Worm (Caenorhabditis elegans) whole organism, mixed stage, embryonic: ENCODE results near the gene K01H12.4.

Experiments used
- M03D4.4 ChIP-seq: sonication (generic microtip); optimal IDR thresholded peaks from 2 replicates; lab custom pipeline; 2017; ENCODE audit warnings: mild to moderate bottlenecking, missing genetic modification characterization, missing compliant biosample characterization
- bed-3 ChIP-seq: fragments of 200-800 bp; sonication (Bioruptor generic); optimal IDR thresholded peaks from 3 replicates; lab custom pipeline; 2018; ENCODE audit warnings: mild to moderate bottlenecking, missing genetic modification characterization, moderate library complexity, missing compliant biosample characterization
- blmp-1 ChIP-seq: fragments of 150-350 bp; optimal IDR thresholded peaks from 2 replicates; lab custom pipeline; 2014; ENCODE audit warnings: missing biosample characterization, missing genetic modification characterization
- ceh-39 ChIP-seq: fragments of 150-350 bp; optimal IDR thresholded peaks from 2 replicates; lab custom pipeline; 2014; ENCODE audit warnings: missing biosample characterization, missing genetic modification characterization
- ceh-43 ChIP-seq: fragments of 200-800 bp; sonication (Bioruptor generic); optimal IDR thresholded peaks from 2 replicates; lab custom pipeline; 2018; ENCODE audit warnings: mild to moderate bottlenecking, missing genetic modification characterization, moderate library complexity, missing compliant biosample characterization
- ceh-83 ChIP-seq: fragments of 200-800 bp; sonication (Bioruptor generic); optimal IDR thresholded peaks from 2 replicates; lab custom pipeline; 2018; ENCODE audit warnings: mild to moderate bottlenecking, missing genetic modification characterization, missing compliant biosample characterization
- ces-1 ChIP-seq: fragments of 150-350 bp; optimal IDR thresholded peaks from 2 replicates; lab custom pipeline; 2014; ENCODE audit warnings: missing biosample characterization, missing genetic modification reagents, missing genetic modification characterization
- cnd-1 ChIP-seq: fragments of 200-800 bp; sonication (Bioruptor generic); optimal IDR thresholded peaks from 2 replicates; lab custom pipeline; 2018; ENCODE audit warnings: mild to moderate bottlenecking, missing genetic modification characterization, missing compliant biosample characterization
- drap-1 ChIP-seq: fragments of 200-800 bp; sonication (Bioruptor generic); optimal IDR thresholded peaks from 3 replicates; lab custom pipeline; 2018; ENCODE audit warnings: mild to moderate bottlenecking, missing genetic modification characterization, missing compliant biosample characterization
- elt-1 ChIP-seq: sonication (generic microtip); optimal IDR thresholded peaks from 2 replicates; lab custom pipeline; 2017; ENCODE audit warnings: missing genetic modification characterization, mild to moderate bottlenecking, missing compliant biosample characterization, antibody characterized with exemption, moderate library complexity, borderline replicate concordance; ENCODE audit not compliant: insufficient read depth
- elt-3 ChIP-seq: fragments of 150-350 bp; optimal IDR thresholded peaks from 2 replicates; lab custom pipeline; 2014; ENCODE audit warnings: missing biosample characterization, missing genetic modification characterization
- flh-1 ChIP-seq: fragments of 200-800 bp; sonication (Bioruptor generic); optimal IDR thresholded peaks from 2 replicates; lab custom pipeline; 2018; ENCODE audit warnings: mild to moderate bottlenecking, missing genetic modification characterization, moderate library complexity, missing compliant biosample characterization
- ham-2 ChIP-seq: fragments of 200-800 bp; sonication (Bioruptor generic); optimal IDR thresholded peaks from 2 replicates; lab custom pipeline; 2018; ENCODE audit warnings: mild to moderate bottlenecking, missing genetic modification characterization, missing compliant biosample characterization
- hlh-1 ChIP-seq: fragments of 150-350 bp; optimal IDR thresholded peaks from 2 replicates; lab custom pipeline; 2014; ENCODE audit warnings: missing biosample characterization, missing genetic modification reagents, missing genetic modification characterization
- lin-13 ChIP-seq: fragments of 150-350 bp; optimal IDR thresholded peaks from 2 replicates; lab custom pipeline; 2014; ENCODE audit warnings: missing biosample characterization, missing genetic modification characterization
- lsy-2 ChIP-seq: fragments of 150-350 bp; optimal IDR thresholded peaks from 2 replicates; lab custom pipeline; 2014; ENCODE audit warnings: missing biosample characterization, missing genetic modification characterization
- mab-5 ChIP-seq: fragments of 150-350 bp; optimal IDR thresholded peaks from 2 replicates; lab custom pipeline; 2014; ENCODE audit warnings: missing biosample characterization, missing genetic modification characterization
- mep-1 ChIP-seq: fragments of 150-350 bp; optimal IDR thresholded peaks from 2 replicates; lab custom pipeline; 2017; ENCODE audit warnings: missing biosample characterization, missing genetic modification reagents, missing genetic modification characterization, inconsistent platforms
- nhr-12 ChIP-seq: fragments of 150-350 bp; optimal IDR thresholded peaks from 2 replicates; lab custom pipeline; 2014; ENCODE audit warnings: missing biosample characterization, missing genetic modification characterization
- nhr-2 ChIP-seq: fragments of 150-350 bp; optimal IDR thresholded peaks from 2 replicates; lab custom pipeline; 2014; ENCODE audit warnings: missing biosample characterization, missing genetic modification characterization
- nhr-237 ChIP-seq: fragments of 150-350 bp; optimal IDR thresholded peaks from 2 replicates; lab custom pipeline; 2014; ENCODE audit warnings: missing biosample characterization, missing genetic modification characterization
- nhr-28 ChIP-seq: fragments of 150-350 bp; optimal IDR thresholded peaks from 2 replicates; lab custom pipeline; 2014; ENCODE audit warnings: missing biosample characterization, missing genetic modification characterization
- pha-4 ChIP-seq: fragments of 150-350 bp; optimal IDR thresholded peaks from 2 replicates; lab custom pipeline; 2018; ENCODE audit warnings: missing biosample characterization, missing genetic modification reagents, missing genetic modification characterization
- snpc-4 ChIP-seq: fragments of 150-350 bp; optimal IDR thresholded peaks from 2 replicates; lab custom pipeline; 2014; ENCODE audit warnings: missing biosample characterization, missing genetic modification characterization
- sptf-1 ChIP-seq: sonication (generic microtip); optimal IDR thresholded peaks from 2 replicates; lab custom pipeline; 2017; ENCODE audit warnings: mild to moderate bottlenecking, missing genetic modification characterization, moderate library complexity, missing compliant biosample characterization
- tbx-8 ChIP-seq: fragments of 200-800 bp; sonication (Bioruptor generic); optimal IDR thresholded peaks from 2 replicates; lab custom pipeline; 2018; ENCODE audit warnings: mild to moderate bottlenecking, missing genetic modification characterization, moderate library complexity, missing compliant biosample characterization
- unc-120 ChIP-seq: sonication (generic microtip); optimal IDR thresholded peaks from 2 replicates; lab custom pipeline; 2017; ENCODE audit warnings: missing genetic modification characterization, missing compliant biosample characterization; ENCODE audit not compliant: poor library complexity, severe bottlenecking
- unc-39 ChIP-seq: fragments of 150-350 bp; optimal IDR thresholded peaks from 2 replicates; lab custom pipeline; 2014; ENCODE audit warnings: missing biosample characterization, missing genetic modification characterization
- unc-62 ChIP-seq: fragments of 150-350 bp; optimal IDR thresholded peaks from 2 replicates; lab custom pipeline; 2014; ENCODE audit warnings: missing biosample characterization, missing genetic modification reagents, missing genetic modification characterization

The K01H12.4 gene

DNA sequence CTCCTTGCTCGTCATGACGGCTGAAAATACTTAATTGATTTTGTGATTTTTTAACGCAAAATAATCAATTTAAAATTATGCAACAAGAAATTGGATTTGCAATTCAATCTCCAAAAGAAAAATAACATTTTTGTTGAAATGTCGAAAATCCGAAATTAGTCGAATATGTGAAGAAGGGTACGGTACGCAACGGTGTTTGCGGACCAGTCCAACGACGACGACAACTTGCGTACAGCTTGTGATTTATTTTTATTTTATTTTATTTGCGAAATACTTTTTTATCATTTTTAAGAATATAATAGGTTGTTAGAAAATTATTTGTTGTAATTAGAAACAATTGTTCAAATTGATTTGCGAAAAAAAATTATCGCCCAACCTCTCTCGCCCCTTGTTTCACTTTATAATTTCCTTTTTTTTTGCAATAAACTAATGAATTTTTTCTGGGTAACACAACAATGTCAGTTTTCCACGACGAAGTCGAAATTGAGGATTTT lies 6.1 kb upstream of the K01H12.4 start, which contains the start of the genes dcaf-1 and dph-3:
Gene dcaf-1 (minus strand): TSS at position 20 of the 494 bp plus-strand sequence.
Gene dph-3 (plus strand): TSS at position 444 of the 494 bp plus-strand sequence.
- TF ChIP-seq mab-5 (tag; lab: Kevin White, UChicago) (no peak), lsy-2 (tag; lab: Kevin White, UChicago) (peak; percentile 97), mep-1 (tag; lab: Kevin White, UChicago) (peak; percentile 57)
- TF ChIP-seq, all 35 proteins: peak for 2

DNA sequence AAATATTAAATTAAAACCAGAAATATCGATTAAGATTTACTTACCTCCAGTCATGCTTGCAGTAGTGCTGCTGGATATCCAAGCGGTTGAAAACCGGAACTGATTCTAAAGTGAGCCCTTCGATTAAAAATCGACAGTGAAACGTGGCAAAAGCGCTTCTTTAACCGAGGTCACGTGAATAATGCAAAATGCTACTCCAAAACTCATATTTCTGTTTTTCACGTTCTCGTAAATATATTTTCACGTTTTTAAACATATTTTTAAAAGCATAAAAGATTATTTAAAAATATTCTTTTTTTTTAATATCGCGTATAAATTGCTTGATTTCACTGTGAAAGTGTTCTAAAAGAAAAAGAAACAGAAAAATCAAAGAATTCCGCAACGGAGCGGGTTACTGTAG lies 3.7 kb upstream of the K01H12.4 start, which contains the start of gene ant-1.3:
Gene ant-1.3 (minus strand): TSS at position 101 of the 400 bp plus-strand sequence.
- TF ChIP-seq nhr-2 (tag; lab: Kevin White, UChicago), result no peak
- TF ChIP-seq elt-3 (tag; lab: Kevin White, UChicago), result no peak
- TF ChIP-seq unc-39 (tag; lab: Kevin White, UChicago), result no peak
- TF ChIP-seq sptf-1 (tag; lab: Kevin White, UChicago), result no peak
- no peak for TF ChIP-seq ces-1 (GFP tag; lab: Kevin White, UChicago)
- TF ChIP-seq lin-13, result no peak
- TF ChIP-seq flh-1 (GFP tag; lab: Kevin White, UChicago), result no peak
- TF ChIP-seq unc-120 (tag; lab: Kevin White, UChicago), result no peak
- TF ChIP-seq ceh-39 (tag; lab: Kevin White, UChicago), result no peak
- no peak for TF ChIP-seq nhr-12
- TF ChIP-seq elt-1, result no peak
- no peak for TF ChIP-seq M03D4.4 (tag; lab: Kevin White, UChicago)
- TF ChIP-seq mep-1 (tag; lab: Kevin White, UChicago), result no peak
- no peak for TF ChIP-seq pha-4

DNA sequence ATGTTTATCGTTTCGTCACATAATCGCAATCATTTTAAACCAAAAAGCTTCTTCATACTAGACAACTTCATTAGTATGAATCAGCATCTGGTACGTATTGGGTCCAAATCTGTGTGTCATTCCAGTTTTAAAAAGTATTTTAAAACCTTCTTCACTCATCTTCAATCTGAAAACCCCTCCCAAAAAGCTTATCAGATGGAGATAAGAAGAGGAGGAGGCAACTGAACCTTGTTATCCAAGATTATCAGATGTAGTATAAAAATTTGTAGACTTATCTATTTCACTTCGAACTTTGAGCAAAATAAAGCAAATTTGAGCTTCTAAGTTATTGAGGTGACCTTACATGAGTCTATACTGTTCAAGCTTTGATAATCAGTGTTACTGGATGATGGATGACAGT lies 3.0 kb upstream of the K01H12.4 start, which contains the start of gene nhr-38:
Gene nhr-38 (plus strand): TSS at position 301 of the 400 bp plus-strand sequence.
- no peak for TF ChIP-seq unc-120 (tag; lab: Kevin White, UChicago)
- TF ChIP-seq mep-1 (tag; lab: Kevin White, UChicago), result no peak
- TF ChIP-seq blmp-1 (tag; lab: Kevin White, UChicago), result no peak
- TF ChIP-seq ceh-83 (GFP tag; lab: Kevin White, UChicago), result no peak

DNA sequence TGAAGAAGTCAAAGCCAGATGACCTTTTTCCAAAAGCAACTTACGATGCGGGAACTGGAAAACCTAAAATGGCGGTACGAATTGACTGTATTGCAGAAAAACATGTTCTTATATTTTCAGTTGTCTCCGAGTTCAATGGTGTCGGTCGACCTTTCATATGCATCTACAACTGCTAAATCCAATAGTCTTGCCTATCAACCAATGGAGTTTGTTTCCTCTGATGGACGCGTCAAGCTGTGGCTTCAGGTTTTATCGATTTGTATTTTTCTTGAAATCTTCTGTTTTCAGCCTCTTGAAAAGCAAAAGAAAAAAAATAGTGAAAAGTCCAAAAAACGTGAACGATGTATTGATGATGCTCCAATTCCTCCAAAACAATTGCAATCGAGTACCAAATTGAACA lies 1.4 kb downstream of the K01H12.4 start:
- TF ChIP-seq drap-1 (GFP tag; lab: Kevin White, UChicago) (no peak), lin-13 (no peak), ceh-43 (GFP tag; lab: Kevin White, UChicago) (no peak), blmp-1 (tag; lab: Kevin White, UChicago) (no peak), nhr-237 (tag; lab: Kevin White, UChicago) (no peak), mab-5 (tag; lab: Kevin White, UChicago) (no peak), nhr-28 (tag; lab: Kevin White, UChicago) (no peak), ceh-83 (GFP tag; lab: Kevin White, UChicago) (no peak), lsy-2 (tag; lab: Kevin White, UChicago) (no peak), tbx-8 (no peak), unc-62 (GFP tag; lab: Kevin White, UChicago) (no peak), pha-4 (no peak), ham-2 (GFP tag; lab: Kevin White, UChicago) (no peak), ceh-39 (tag; lab: Kevin White, UChicago) (no peak), cnd-1 (tag; lab: Kevin White, UChicago) (no peak), hlh-1 (no peak), snpc-4 (no peak), sptf-1 (tag; lab: Kevin White, UChicago) (no peak), unc-120 (tag; lab: Kevin White, UChicago) (no peak)
- TF ChIP-seq, all 35 proteins: peak for 0

DNA sequence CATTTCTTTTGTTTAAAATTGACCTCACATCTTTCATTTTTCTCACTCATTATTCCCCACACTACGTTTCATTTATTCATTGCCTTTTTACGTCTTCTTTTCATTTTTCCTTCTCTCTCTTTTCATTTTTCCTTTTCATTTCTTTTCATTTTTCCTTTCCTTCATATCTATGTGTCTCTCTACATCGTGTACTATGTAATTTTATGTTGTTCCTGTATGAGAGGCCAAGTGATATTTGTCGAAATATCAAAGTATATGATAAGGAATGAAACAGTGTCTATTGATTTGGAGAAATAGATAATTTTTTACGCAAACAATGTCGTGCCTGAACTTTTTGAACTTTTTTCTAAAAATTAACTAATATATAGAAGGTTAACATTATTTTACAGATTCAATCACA lies 3.6 kb downstream of the K01H12.4 start:
- no peak for TF ChIP-seq bed-3 (GFP tag; lab: Kevin White, UChicago)
- peak; percentile 92 for TF ChIP-seq blmp-1 (tag; lab: Kevin White, UChicago)

DNA sequence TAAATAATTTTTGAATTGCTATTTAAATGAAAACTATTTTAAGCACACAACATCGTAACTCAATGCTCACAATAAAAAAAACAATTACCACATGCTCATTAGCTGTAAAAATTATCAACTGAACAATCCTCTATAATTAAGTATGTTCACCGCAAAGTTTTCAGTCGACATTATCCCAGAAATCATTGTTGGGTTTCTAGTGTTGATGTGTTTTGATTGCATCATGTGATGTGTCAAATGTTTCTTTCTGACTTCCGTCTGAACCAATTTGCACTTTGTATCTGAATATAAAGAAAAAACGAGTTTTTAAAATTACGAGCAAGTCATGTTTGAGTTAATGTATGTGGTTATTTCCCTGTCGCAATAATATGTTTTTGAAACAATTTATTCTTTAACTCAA lies 5.0 kb downstream of the K01H12.4 start:
- TF ChIP-seq tbx-8, result no peak
- TF ChIP-seq unc-39 (tag; lab: Kevin White, UChicago), result no peak
- no peak for TF ChIP-seq cnd-1 (tag; lab: Kevin White, UChicago)
- no peak for TF ChIP-seq ceh-39 (tag; lab: Kevin White, UChicago)
- TF ChIP-seq lsy-2 (tag; lab: Kevin White, UChicago), result no peak
- TF ChIP-seq sptf-1 (tag; lab: Kevin White, UChicago), result no peak
- TF ChIP-seq unc-62 (GFP tag; lab: Kevin White, UChicago), result no peak
- TF ChIP-seq pha-4, result no peak
- no peak for TF ChIP-seq ceh-43 (GFP tag; lab: Kevin White, UChicago)
- TF ChIP-seq mep-1 (tag; lab: Kevin White, UChicago), result no peak
- no peak for TF ChIP-seq snpc-4
- no peak for TF ChIP-seq mab-5 (tag; lab: Kevin White, UChicago)
- no peak for TF ChIP-seq blmp-1 (tag; lab: Kevin White, UChicago)
- TF ChIP-seq flh-1 (GFP tag; lab: Kevin White, UChicago), result no peak
